Fruit fly (Drosophila melanogaster) whole organism, prepupa: ENCODE results near the gene topi.
A peak's percentile ranks its signal among the peaks of the same experiment; 100 is the strongest.

ENCODE experiments used
- Blimp-1 ChIP-seq: fragments of 200-800 bp; sonication (Bioruptor generic); optimal IDR thresholded peaks from 3 replicates; lab custom pipeline; 2017; ENCODE audit warnings: missing biosample characterization, missing genetic modification characterization, mild to moderate bottlenecking, moderate library complexity, missing genetic modification reagents
- CG10631 ChIP-seq: fragments of 200-800 bp; sonication (Bioruptor generic); optimal IDR thresholded peaks from 2 replicates; lab custom pipeline; 2016; ENCODE audit warnings: missing biosample characterization, missing genetic modification characterization
- CG10669 ChIP-seq: fragments of 200-800 bp; sonication (Bioruptor generic); optimal IDR thresholded peaks from 3 replicates; lab custom pipeline; 2018; ENCODE audit warnings: missing biosample characterization, mild to moderate bottlenecking, missing genetic modification characterization, moderate library complexity
- CG11762 ChIP-seq: fragments of 200-800 bp; sonication (Bioruptor generic); optimal IDR thresholded peaks from 3 replicates; lab custom pipeline; 2016; ENCODE audit warnings: missing biosample characterization, missing genetic modification characterization; ENCODE audit not compliant: insufficient read depth
- CG11902 ChIP-seq: fragments of 200-800 bp; sonication (Bioruptor generic); optimal IDR thresholded peaks from 3 replicates; lab custom pipeline; 2016; ENCODE audit warnings: missing biosample characterization, missing genetic modification characterization
- CG15336 ChIP-seq: fragments of 200-800 bp; sonication (Bioruptor generic); IDR thresholded peaks from 2 replicates; pipeline ENCODE4 v1.3.6; 2022; ENCODE audit warnings: missing biosample characterization, missing genetic modification characterization
- CG1621 ChIP-seq: fragments of 200-800 bp; sonication (Bioruptor generic); optimal IDR thresholded peaks from 3 replicates; lab custom pipeline; 2018; ENCODE audit warnings: missing biosample characterization, mild to moderate bottlenecking, missing genetic modification characterization
- CG16779 ChIP-seq: fragments of 200-800 bp; sonication (Bioruptor generic); optimal IDR thresholded peaks from 3 replicates; lab custom pipeline; 2017; ENCODE audit warnings: missing biosample characterization, mild to moderate bottlenecking, missing genetic modification characterization
- CG3032 ChIP-seq: fragments of 200-800 bp; optimal IDR thresholded peaks from 2 replicates; lab custom pipeline; 2019; ENCODE audit warnings: missing biosample characterization, mild to moderate bottlenecking, missing genetic modification characterization, moderate library complexity
- CG31627 ChIP-seq: fragments of 200-800 bp; sonication (Bioruptor generic); optimal IDR thresholded peaks from 3 replicates; lab custom pipeline; 2016; ENCODE audit warnings: missing biosample characterization, missing genetic modification characterization
- CG34406 ChIP-seq: fragments of 200-800 bp; sonication (Bioruptor generic); optimal IDR thresholded peaks from 3 replicates; lab custom pipeline; 2016; ENCODE audit warnings: missing biosample characterization, missing genetic modification characterization
- CG3919 ChIP-seq: fragments of 200-800 bp; sonication (Bioruptor generic); optimal IDR thresholded peaks from 3 replicates; lab custom pipeline; 2016; ENCODE audit warnings: missing biosample characterization, missing genetic modification characterization
- CG4318 ChIP-seq: fragments of 200-800 bp; sonication (Bioruptor generic); optimal IDR thresholded peaks from 3 replicates; lab custom pipeline; 2017; ENCODE audit warnings: missing biosample characterization, mild to moderate bottlenecking, missing genetic modification characterization
- CG6163 ChIP-seq: fragments of 200-800 bp; sonication (Bioruptor generic); IDR thresholded peaks from 3 replicates; pipeline ENCODE4 v1.3.6; 2022; ENCODE audit warnings: missing biosample characterization, missing genetic modification characterization
- CG6276 ChIP-seq: fragments of 200-800 bp; sonication (Bioruptor generic); optimal IDR thresholded peaks from 2 replicates; lab custom pipeline; 2017; ENCODE audit warnings: missing biosample characterization, mild to moderate bottlenecking, missing genetic modification characterization
- CG6792 ChIP-seq: fragments of 200-800 bp; sonication (Bioruptor generic); optimal IDR thresholded peaks from 3 replicates; lab custom pipeline; 2016; ENCODE audit warnings: missing biosample characterization, missing genetic modification characterization
- CG6808 ChIP-seq: fragments of 200-800 bp; sonication (Bioruptor generic); optimal IDR thresholded peaks from 3 replicates; lab custom pipeline; 2017; ENCODE audit warnings: missing biosample characterization, missing genetic modification characterization, mild to moderate bottlenecking, moderate library complexity, missing genetic modification reagents
- CG7368 ChIP-seq: fragments of 200-800 bp; sonication (Bioruptor generic); optimal IDR thresholded peaks from 3 replicates; lab custom pipeline; 2016; ENCODE audit warnings: missing biosample characterization, missing genetic modification characterization
- CG8319 ChIP-seq: fragments of 200-800 bp; sonication (Bioruptor generic); optimal IDR thresholded peaks from 3 replicates; lab custom pipeline; 2016; ENCODE audit warnings: missing biosample characterization, missing genetic modification characterization
- CG8632 ChIP-seq: fragments of 200-800 bp; sonication (Bioruptor generic); optimal IDR thresholded peaks from 3 replicates; lab custom pipeline; 2016; ENCODE audit warnings: missing biosample characterization, missing genetic modification characterization
- Eip75B ChIP-seq: fragments of 200-800 bp; sonication (Bioruptor generic); optimal IDR thresholded peaks from 3 replicates; lab custom pipeline; 2016; ENCODE audit warnings: missing biosample characterization, missing genetic modification characterization
- Eip78C ChIP-seq: fragments of 200-800 bp; sonication (Bioruptor generic); peaks from one replicate; lab custom pipeline; 2016; ENCODE audit warnings: missing biosample characterization, missing genetic modification characterization
- Eip93F ChIP-seq: fragments of 200-800 bp; sonication (Bioruptor generic); optimal IDR thresholded peaks from 2 replicates; lab custom pipeline; 2016; ENCODE audit warnings: missing biosample characterization, mild to moderate bottlenecking, missing genetic modification characterization
- Ets21C ChIP-seq: fragments of 200-800 bp; sonication (Bioruptor generic); optimal IDR thresholded peaks from 3 replicates; lab custom pipeline; 2016; ENCODE audit warnings: missing biosample characterization, missing genetic modification characterization
- Gug ChIP-seq: fragments of 200-800 bp; sonication (Bioruptor generic); IDR thresholded peaks from 2 replicates; pipeline ENCODE4 v1.3.6; 2022; ENCODE audit warnings: missing biosample characterization, missing genetic modification characterization
- Hr38 ChIP-seq: sonication (Bioruptor generic); optimal IDR thresholded peaks from 2 replicates; lab custom pipeline; 2016; ENCODE audit warnings: missing biosample characterization, missing genetic modification characterization
- Hr39 ChIP-seq: fragments of 200-800 bp; sonication (Bioruptor generic); optimal IDR thresholded peaks from 2 replicates; lab custom pipeline; 2016; ENCODE audit warnings: missing biosample characterization, missing genetic modification characterization
- Hr4 ChIP-seq: fragments of 200-800 bp; sonication (Bioruptor generic); optimal IDR thresholded peaks from 3 replicates; lab custom pipeline; 2016; ENCODE audit warnings: missing biosample characterization, missing genetic modification characterization
- Lpt ChIP-seq: fragments of 200-800 bp; sonication (Bioruptor generic); optimal IDR thresholded peaks from 3 replicates; lab custom pipeline; 2016; ENCODE audit warnings: missing biosample characterization, missing genetic modification characterization
- OdsH ChIP-seq: fragments of 200-800 bp; sonication (Bioruptor generic); optimal IDR thresholded peaks from 3 replicates; lab custom pipeline; 2016; ENCODE audit warnings: missing biosample characterization, missing genetic modification characterization
- Smox ChIP-seq: fragments of 200-800 bp; sonication (Bioruptor generic); optimal IDR thresholded peaks from 3 replicates; lab custom pipeline; 2016; ENCODE audit warnings: missing biosample characterization, missing genetic modification characterization
- Sox102F ChIP-seq: fragments of 200-800 bp; sonication (Bioruptor generic); optimal IDR thresholded peaks from 2 replicates; lab custom pipeline; 2016; ENCODE audit warnings: missing biosample characterization, mild to moderate bottlenecking, missing genetic modification characterization
- Sox14 ChIP-seq: fragments of 200-800 bp; sonication (Bioruptor generic); optimal IDR thresholded peaks from 3 replicates; lab custom pipeline; 2016; ENCODE audit warnings: missing biosample characterization, missing genetic modification characterization
- Sox15 ChIP-seq: fragments of 200-800 bp; sonication (Bioruptor generic); optimal IDR thresholded peaks from 3 replicates; lab custom pipeline; 2016; ENCODE audit warnings: missing biosample characterization, missing genetic modification characterization
- achi ChIP-seq: fragments of 200-800 bp; sonication (Bioruptor generic); optimal IDR thresholded peaks from 3 replicates; lab custom pipeline; 2016; ENCODE audit warnings: missing biosample characterization, missing genetic modification characterization
- acj6 ChIP-seq: fragments of 200-800 bp; sonication (Bioruptor generic); optimal IDR thresholded peaks from 3 replicates; lab custom pipeline; 2016; ENCODE audit warnings: missing biosample characterization, missing genetic modification characterization
- cyc ChIP-seq: fragments of 200-800 bp; sonication (Bioruptor generic); optimal IDR thresholded peaks from 3 replicates; lab custom pipeline; 2016; ENCODE audit warnings: missing biosample characterization, missing genetic modification characterization
- dac ChIP-seq: fragments of 200-800 bp; sonication (Bioruptor generic); optimal IDR thresholded peaks from 2 replicates; lab custom pipeline; 2017; ENCODE audit warnings: missing biosample characterization, mild to moderate bottlenecking, missing genetic modification characterization
- dsx ChIP-seq: fragments of 200-800 bp; optimal IDR thresholded peaks from 3 replicates; lab custom pipeline; 2019; ENCODE audit warnings: missing biosample characterization, mild to moderate bottlenecking, missing genetic modification characterization, moderate library complexity; ENCODE audit not compliant: poor library complexity, severe bottlenecking
- eg ChIP-seq: fragments of 200-800 bp; sonication (Bioruptor generic); IDR thresholded peaks from 3 replicates; pipeline ENCODE4 v1.3.6; 2022; ENCODE audit warnings: missing biosample characterization, missing genetic modification characterization
- esn ChIP-seq: fragments of 200-800 bp; sonication (Bioruptor generic); optimal IDR thresholded peaks from 2 replicates; lab custom pipeline; 2016; ENCODE audit warnings: missing biosample characterization, mild to moderate bottlenecking, missing genetic modification characterization, moderate library complexity
- fd59A ChIP-seq: fragments of 200-800 bp; sonication (Bioruptor generic); optimal IDR thresholded peaks from 2 replicates; lab custom pipeline; 2017; ENCODE audit warnings: missing biosample characterization, mild to moderate bottlenecking, missing genetic modification characterization, missing genetic modification reagents
- fd85E ChIP-seq: fragments of 200-800 bp; sonication (Bioruptor generic); optimal IDR thresholded peaks from 3 replicates; lab custom pipeline; 2016; ENCODE audit warnings: missing biosample characterization, missing genetic modification characterization
- lz ChIP-seq: fragments of 200-800 bp; sonication (Bioruptor generic); optimal IDR thresholded peaks from 3 replicates; lab custom pipeline; 2016; ENCODE audit warnings: missing biosample characterization, missing genetic modification characterization
- net ChIP-seq: fragments of 200-800 bp; sonication (Bioruptor generic); optimal IDR thresholded peaks from 3 replicates; lab custom pipeline; 2016; ENCODE audit warnings: missing biosample characterization, missing genetic modification characterization
- pdm3 ChIP-seq: fragments of 200-800 bp; sonication (Bioruptor generic); optimal IDR thresholded peaks from 3 replicates; lab custom pipeline; 2016; ENCODE audit warnings: missing biosample characterization, missing genetic modification characterization
- spab ChIP-seq: fragments of 200-800 bp; sonication (Bioruptor generic); optimal IDR thresholded peaks from 2 replicates; lab custom pipeline; 2017; ENCODE audit warnings: missing biosample characterization, mild to moderate bottlenecking, missing genetic modification characterization, missing genetic modification reagents
- svp ChIP-seq: fragments of 200-800 bp; sonication (Bioruptor generic); peaks from one replicate; lab custom pipeline; 2016; ENCODE audit warnings: missing biosample characterization, missing genetic modification characterization
- topi ChIP-seq: fragments of 200-800 bp; sonication (Bioruptor generic); optimal IDR thresholded peaks from 3 replicates; lab custom pipeline; 2016; ENCODE audit warnings: missing biosample characterization, missing genetic modification characterization
- vri ChIP-seq: fragments of 200-800 bp; sonication (Bioruptor generic); optimal IDR thresholded peaks from 3 replicates; lab custom pipeline; 2016; ENCODE audit warnings: missing biosample characterization, mild to moderate bottlenecking, missing genetic modification characterization

Gene topi

DNA sequence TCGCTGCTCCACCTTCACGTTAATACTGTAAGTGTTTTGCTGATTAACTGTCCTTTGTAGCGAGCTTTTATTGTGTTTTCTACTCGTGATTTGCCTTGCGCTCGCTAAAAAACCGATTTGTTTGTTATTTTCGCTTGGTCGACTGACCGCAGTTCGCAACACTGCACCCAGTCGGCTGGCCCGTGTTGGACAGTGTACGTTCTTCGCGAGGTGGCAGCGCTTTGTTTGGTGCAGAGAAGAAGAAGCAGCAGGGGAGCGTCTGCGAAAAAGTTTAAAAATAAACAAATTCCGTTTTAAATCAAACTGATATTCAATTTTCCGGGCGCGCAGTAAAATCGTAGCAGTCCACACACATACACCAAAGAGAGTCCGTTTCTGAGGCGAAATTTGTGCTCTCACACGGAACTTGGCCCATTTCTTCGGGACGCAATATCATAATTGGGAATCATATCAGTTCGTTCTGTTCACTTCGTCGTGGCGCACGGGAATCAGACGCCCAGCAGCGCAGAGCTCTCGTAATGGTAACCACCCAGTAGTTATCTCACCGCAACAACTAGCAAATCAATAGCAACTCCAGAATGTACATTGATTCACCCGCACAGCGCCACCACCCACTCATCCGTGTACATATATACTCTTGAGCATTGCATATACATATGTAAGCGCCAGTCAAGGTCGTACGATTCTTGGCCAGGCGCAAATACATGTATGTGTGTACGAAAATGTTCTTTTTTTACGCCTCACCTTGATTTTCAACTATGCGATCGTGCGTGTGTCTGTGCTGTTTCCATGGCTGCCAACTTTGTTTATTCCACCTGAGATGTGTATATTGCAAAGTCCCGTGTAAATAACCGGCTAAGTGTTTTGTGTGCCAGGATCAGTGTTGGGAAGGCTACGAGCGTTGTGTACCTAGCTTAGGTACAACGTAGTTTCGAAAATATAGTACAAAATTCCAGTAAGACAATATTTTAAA is 7.0 kb upstream of the topi start, which contains the start of gene Naa80:
Gene Naa80 (plus strand): TSS at position 215 of the 973 bp plus-strand sequence.
- TF ChIP-seq Sox15 (GFP tag; lab: Kevin White, UChicago) (peak; percentile 24), CG6276 (GFP tag; lab: Kevin White, UChicago) (no peak), CG16779 (tag; lab: Kevin White, UChicago) (no peak), CG6808 (peak; percentile 57), fd59A (GFP tag; lab: Kevin White, UChicago) (peak; percentile 20), achi (GFP tag; lab: Kevin White, UChicago) (peak; percentile 48), CG1621 (tag; lab: Kevin White, UChicago) (peak; percentile 83), CG7368 (GFP tag; lab: Kevin White, UChicago) (peak; percentile 57), Sox102F (GFP tag; lab: Kevin White, UChicago) (no peak), CG31627 (GFP tag; lab: Kevin White, UChicago) (peak; percentile 79), net (peak; percentile 59), cyc (GFP tag; lab: Kevin White, UChicago) (peak; percentile 73), topi (GFP tag; lab: Kevin White, UChicago) (peak; percentile 82), Blimp-1 (no peak), Lpt (GFP tag; lab: Kevin White, UChicago) (peak; percentile 35), Hr4 (GFP tag; lab: Kevin White, UChicago) (no peak), Ets21C (GFP tag; lab: Kevin White, UChicago) (no peak), lz (GFP tag; lab: Kevin White, UChicago) (peak; percentile 63), svp (GFP tag; lab: Kevin White, UChicago) (no peak), Smox (GFP tag; lab: Kevin White, UChicago) (no peak), CG8632 (peak; percentile 46), Eip78C (GFP tag; lab: Kevin White, UChicago) (peak; percentile 89), CG4318 (GFP tag; lab: Kevin White, UChicago) (no peak), CG3919 (peak; percentile 71), esn (GFP tag; lab: Kevin White, UChicago) (peak; percentile 68), CG11762 (GFP tag; lab: Kevin White, UChicago) (no peak), eg (GFP tag; lab: Robert Waterston, UW) (0 out of 3 replicates have a peak, but pooled peaks have one; percentile 30), fd85E (GFP tag; lab: Kevin White, UChicago) (no peak), CG34406 (peak; percentile 40), CG6792 (GFP tag; lab: Kevin White, UChicago) (peak; percentile 59), OdsH (GFP tag; lab: Kevin White, UChicago) (peak; percentile 42), Hr39 (peak; percentile 67), Sox14 (GFP tag; lab: Kevin White, UChicago) (peak; percentile 83), vri (GFP tag; lab: Kevin White, UChicago) (peak; percentile 60), CG11902 (GFP tag; lab: Kevin White, UChicago) (peak; percentile 32), CG15336 (peak; percentile 40; the same call in 1 of the 2 replicates), Hr38 (GFP tag; lab: Kevin White, UChicago) (no peak), CG10669 (GFP tag; lab: Kevin White, UChicago) (peak; percentile 54), CG10631 (GFP tag; lab: Kevin White, UChicago) (peak; percentile 75), Gug (GFP tag; lab: Robert Waterston, UW) (no peak), CG6163 (GFP tag; lab: Robert Waterston, UW) (peak; percentile 59; the same call in 2 of the 3 replicates), CG3032 (peak; percentile 38), acj6 (GFP tag; lab: Kevin White, UChicago) (peak; percentile 44), pdm3 (GFP tag; lab: Kevin White, UChicago) (no peak), CG8319 (peak; percentile 8), dsx (GFP tag; lab: Kevin White, UChicago) (peak; percentile 50), Eip75B (GFP tag; lab: Kevin White, UChicago) (peak; percentile 64), dac (GFP tag; lab: Kevin White, UChicago) (no peak), spab (GFP tag; lab: Kevin White, UChicago) (peak; percentile 28), Eip93F (GFP tag; lab: Kevin White, UChicago) (no peak)
